Worm (Caenorhabditis elegans) whole organism, early embryonic: ENCODE data around the gene rft-2.

Experiments used
- aly-1 ChIP-seq: sonication (generic microtip); optimal IDR thresholded peaks from 2 replicates; lab custom pipeline; 2016; ENCODE audit warnings: missing genetic modification characterization, missing compliant biosample characterization
- ama-1 ChIP-seq: fragments of 150-350 bp; optimal IDR thresholded peaks from 2 replicates; lab custom pipeline; 2014
- ceh-36 ChIP-seq: sonication (generic microtip); optimal IDR thresholded peaks from 2 replicates; lab custom pipeline; 2016; ENCODE audit warnings: missing genetic modification characterization, inconsistent platforms, missing compliant biosample characterization
- flt-1 ChIP-seq: fragments of 200-800 bp; sonication (Bioruptor generic); IDR thresholded peaks from 2 replicates; pipeline ENCODE4 v1.3.6; 2022; ENCODE audit warnings: missing genetic modification characterization, missing compliant biosample characterization
- hnd-1 ChIP-seq: sonication (generic microtip); optimal IDR thresholded peaks from 2 replicates; lab custom pipeline; 2016; ENCODE audit warnings: missing genetic modification characterization, missing compliant biosample characterization
- pes-1 ChIP-seq: fragments of 200-800 bp; sonication (Bioruptor generic); IDR thresholded peaks from 2 replicates; pipeline ENCODE4 v1.3.6; 2022; ENCODE audit warnings: missing genetic modification reagents, missing genetic modification characterization, missing compliant biosample characterization
- scrt-1 ChIP-seq: fragments of 200-800 bp; sonication (Bioruptor generic); IDR thresholded peaks from 2 replicates; pipeline ENCODE4 v1.3.6; 2022; ENCODE audit warnings: missing genetic modification characterization, missing compliant biosample characterization
- tbx-11 ChIP-seq: fragments of 200-800 bp; sonication (Bioruptor generic); IDR thresholded peaks from 2 replicates; pipeline ENCODE4 v1.3.6; 2022; ENCODE audit warnings: missing genetic modification characterization, missing compliant biosample characterization
- tra-4 ChIP-seq: sonication (generic microtip); optimal IDR thresholded peaks from 2 replicates; lab custom pipeline; 2017; ENCODE audit warnings: missing genetic modification characterization, missing compliant biosample characterization

ce11 chrV:4481823-4482222, 31.5 kb upstream of the rft-2 start:
- TF ChIP-seq ama-1 (lab: Kevin White, UChicago) (no peak), hnd-1 (tag; lab: Kevin White, UChicago) (no peak), tbx-11 (GFP tag; lab: Robert Waterston, UW) (no peak), aly-1 (tag; lab: Kevin White, UChicago) (no peak), ceh-36 (no peak), flt-1 (GFP tag; lab: Robert Waterston, UW) (no peak), pes-1 (GFP tag; lab: Robert Waterston, UW) (no peak), scrt-1 (GFP tag; lab: Robert Waterston, UW) (no peak), tra-4 (tag; lab: Kevin White, UChicago) (no peak)
